Worm (Caenorhabditis elegans) whole organism, mixed stage, embryonic: ENCODE results near the gene F19F10.1.

ENCODE experiments used
- bed-3 ChIP-seq: fragments of 200-800 bp; sonication (Bioruptor generic); optimal IDR thresholded peaks from 3 replicates; lab custom pipeline; 2018; ENCODE audit warnings: mild to moderate bottlenecking, missing genetic modification characterization, moderate library complexity, missing compliant biosample characterization
- blmp-1 ChIP-seq: fragments of 150-350 bp; optimal IDR thresholded peaks from 2 replicates; lab custom pipeline; 2014; ENCODE audit warnings: missing biosample characterization, missing genetic modification characterization
- ceh-39 ChIP-seq: fragments of 150-350 bp; optimal IDR thresholded peaks from 2 replicates; lab custom pipeline; 2014; ENCODE audit warnings: missing biosample characterization, missing genetic modification characterization
- ceh-43 ChIP-seq: fragments of 200-800 bp; sonication (Bioruptor generic); optimal IDR thresholded peaks from 2 replicates; lab custom pipeline; 2018; ENCODE audit warnings: mild to moderate bottlenecking, missing genetic modification characterization, moderate library complexity, missing compliant biosample characterization
- ceh-83 ChIP-seq: fragments of 200-800 bp; sonication (Bioruptor generic); optimal IDR thresholded peaks from 2 replicates; lab custom pipeline; 2018; ENCODE audit warnings: mild to moderate bottlenecking, missing genetic modification characterization, missing compliant biosample characterization
- ces-1 ChIP-seq: fragments of 150-350 bp; optimal IDR thresholded peaks from 2 replicates; lab custom pipeline; 2014; ENCODE audit warnings: missing biosample characterization, missing genetic modification reagents, missing genetic modification characterization
- cnd-1 ChIP-seq: fragments of 200-800 bp; sonication (Bioruptor generic); optimal IDR thresholded peaks from 2 replicates; lab custom pipeline; 2018; ENCODE audit warnings: mild to moderate bottlenecking, missing genetic modification characterization, missing compliant biosample characterization
- drap-1 ChIP-seq: fragments of 200-800 bp; sonication (Bioruptor generic); optimal IDR thresholded peaks from 3 replicates; lab custom pipeline; 2018; ENCODE audit warnings: mild to moderate bottlenecking, missing genetic modification characterization, missing compliant biosample characterization
- elt-1 ChIP-seq: sonication (generic microtip); optimal IDR thresholded peaks from 2 replicates; lab custom pipeline; 2017; ENCODE audit warnings: missing genetic modification characterization, mild to moderate bottlenecking, missing compliant biosample characterization, antibody characterized with exemption, moderate library complexity, borderline replicate concordance; ENCODE audit not compliant: insufficient read depth
- elt-3 ChIP-seq: fragments of 150-350 bp; optimal IDR thresholded peaks from 2 replicates; lab custom pipeline; 2014; ENCODE audit warnings: missing biosample characterization, missing genetic modification characterization
- ham-2 ChIP-seq: fragments of 200-800 bp; sonication (Bioruptor generic); optimal IDR thresholded peaks from 2 replicates; lab custom pipeline; 2018; ENCODE audit warnings: mild to moderate bottlenecking, missing genetic modification characterization, missing compliant biosample characterization
- lin-13 ChIP-seq: fragments of 150-350 bp; optimal IDR thresholded peaks from 2 replicates; lab custom pipeline; 2014; ENCODE audit warnings: missing biosample characterization, missing genetic modification characterization
- lin-32 ChIP-seq: fragments of 200-800 bp; sonication (Bioruptor generic); optimal IDR thresholded peaks from 2 replicates; lab custom pipeline; 2018; ENCODE audit warnings: mild to moderate bottlenecking, missing genetic modification characterization, missing compliant biosample characterization
- lsy-2 ChIP-seq: fragments of 150-350 bp; optimal IDR thresholded peaks from 2 replicates; lab custom pipeline; 2014; ENCODE audit warnings: missing biosample characterization, missing genetic modification characterization
- mab-5 ChIP-seq: fragments of 150-350 bp; optimal IDR thresholded peaks from 2 replicates; lab custom pipeline; 2014; ENCODE audit warnings: missing biosample characterization, missing genetic modification characterization
- mep-1 ChIP-seq: fragments of 150-350 bp; optimal IDR thresholded peaks from 2 replicates; lab custom pipeline; 2017; ENCODE audit warnings: missing biosample characterization, missing genetic modification reagents, missing genetic modification characterization, inconsistent platforms
- mls-2 ChIP-seq: sonication (generic microtip); optimal IDR thresholded peaks from 2 replicates; lab custom pipeline; 2016; ENCODE audit warnings: mild to moderate bottlenecking, missing genetic modification characterization, moderate library complexity, missing compliant biosample characterization
- nhr-12 ChIP-seq: fragments of 150-350 bp; optimal IDR thresholded peaks from 2 replicates; lab custom pipeline; 2014; ENCODE audit warnings: missing biosample characterization, missing genetic modification characterization
- nhr-2 ChIP-seq: fragments of 150-350 bp; optimal IDR thresholded peaks from 2 replicates; lab custom pipeline; 2014; ENCODE audit warnings: missing biosample characterization, missing genetic modification characterization
- nhr-237 ChIP-seq: fragments of 150-350 bp; optimal IDR thresholded peaks from 2 replicates; lab custom pipeline; 2014; ENCODE audit warnings: missing biosample characterization, missing genetic modification characterization
- nhr-28 ChIP-seq: fragments of 150-350 bp; optimal IDR thresholded peaks from 2 replicates; lab custom pipeline; 2014; ENCODE audit warnings: missing biosample characterization, missing genetic modification characterization
- nhr-76 ChIP-seq: sonication (generic microtip); optimal IDR thresholded peaks from 2 replicates; lab custom pipeline; 2017; ENCODE audit warnings: missing biosample characterization, missing genetic modification characterization
- pha-4 ChIP-seq: fragments of 150-350 bp; optimal IDR thresholded peaks from 2 replicates; lab custom pipeline; 2018; ENCODE audit warnings: missing biosample characterization, missing genetic modification reagents, missing genetic modification characterization
- sem-2 ChIP-seq: fragments of 200-800 bp; sonication (Bioruptor generic); optimal IDR thresholded peaks from 2 replicates; lab custom pipeline; 2018; ENCODE audit warnings: mild to moderate bottlenecking, missing genetic modification characterization, missing compliant biosample characterization
- sptf-1 ChIP-seq: sonication (generic microtip); optimal IDR thresholded peaks from 2 replicates; lab custom pipeline; 2017; ENCODE audit warnings: mild to moderate bottlenecking, missing genetic modification characterization, moderate library complexity, missing compliant biosample characterization
- unc-120 ChIP-seq: sonication (generic microtip); optimal IDR thresholded peaks from 2 replicates; lab custom pipeline; 2017; ENCODE audit warnings: missing genetic modification characterization, missing compliant biosample characterization; ENCODE audit not compliant: poor library complexity, severe bottlenecking
- unc-39 ChIP-seq: fragments of 150-350 bp; optimal IDR thresholded peaks from 2 replicates; lab custom pipeline; 2014; ENCODE audit warnings: missing biosample characterization, missing genetic modification characterization
- ztf-11 ChIP-seq: fragments of 150-350 bp; optimal IDR thresholded peaks from 2 replicates; lab custom pipeline; 2014; ENCODE audit warnings: missing biosample characterization, missing genetic modification characterization

Gene F19F10.1

ce11 chrV:7562947-7563346 is at the start of gene F19F10.1:
Gene F19F10.1 (plus strand): TSS chrV:7563247.
- TF ChIP-seq blmp-1 (tag; lab: Kevin White, UChicago) (no peak), ham-2 (GFP tag; lab: Kevin White, UChicago) (no peak), lin-32 (no peak), bed-3 (GFP tag; lab: Kevin White, UChicago) (no peak), nhr-2 (tag; lab: Kevin White, UChicago) (no peak), ceh-39 (tag; lab: Kevin White, UChicago) (no peak), lsy-2 (tag; lab: Kevin White, UChicago) (no peak), mab-5 (tag; lab: Kevin White, UChicago) (no peak), ztf-11 (tag; lab: Kevin White, UChicago) (no peak), drap-1 (GFP tag; lab: Kevin White, UChicago) (no peak), unc-39 (tag; lab: Kevin White, UChicago) (no peak), nhr-12 (no peak), ceh-83 (no peak), unc-120 (tag; lab: Kevin White, UChicago) (no peak)

- TF ChIP-seq nhr-76 (tag; lab: Kevin White, UChicago) = no peak
- TF ChIP-seq ceh-39 (tag; lab: Kevin White, UChicago) = no peak
- no peak for TF ChIP-seq pha-4
- TF ChIP-seq lin-32 = no peak
- TF ChIP-seq lin-13 (tag; lab: Kevin White, UChicago) = no peak
- TF ChIP-seq nhr-12 = no peak
- TF ChIP-seq mls-2 (tag; lab: Kevin White, UChicago) = no peak
- no peak for TF ChIP-seq drap-1 (GFP tag; lab: Kevin White, UChicago)
- TF ChIP-seq ceh-43 = no peak
- no peak for TF ChIP-seq mab-5 (tag; lab: Kevin White, UChicago)
- no peak for TF ChIP-seq ceh-83
- TF ChIP-seq mep-1 = no peak
Observed at ce11 chrV:7514939-7515338, 48.1 kb upstream of the F19F10.1 start, which contains the start of gene srb-18. Gene srb-18 (plus strand): TSS chrV:7515239.

ce11 chrV:7520077-7520476 is 43.0 kb upstream of the F19F10.1 start, which contains the start of gene srb-19:
Gene srb-19 (minus strand): TSS chrV:7520177.
- TF ChIP-seq nhr-12 (no peak), bed-3 (GFP tag; lab: Kevin White, UChicago) (no peak), elt-1 (tag; lab: Kevin White, UChicago) (no peak), ces-1 (GFP tag; lab: Kevin White, UChicago) (peak; percentile 31), mab-5 (tag; lab: Kevin White, UChicago) (no peak), drap-1 (GFP tag; lab: Kevin White, UChicago) (no peak), nhr-28 (tag; lab: Kevin White, UChicago) (no peak), sptf-1 (tag; lab: Kevin White, UChicago) (no peak)
- TF ChIP-seq, all 35 proteins: peak for 1

- TF ChIP-seq ceh-39 (tag; lab: Kevin White, UChicago) = no peak
- no peak for TF ChIP-seq cnd-1
- no peak for TF ChIP-seq ceh-83
- TF ChIP-seq nhr-28 (tag; lab: Kevin White, UChicago) = no peak
- no peak for TF ChIP-seq lin-13 (tag; lab: Kevin White, UChicago)
- no peak for TF ChIP-seq nhr-237 (tag; lab: Kevin White, UChicago)
- TF ChIP-seq ceh-43 = no peak
- no peak for TF ChIP-seq ces-1 (GFP tag; lab: Kevin White, UChicago)
- no peak for TF ChIP-seq blmp-1 (tag; lab: Kevin White, UChicago)
- TF ChIP-seq sem-2 (GFP tag; lab: Kevin White, UChicago) = no peak
- TF ChIP-seq unc-120 (tag; lab: Kevin White, UChicago) = no peak
- no peak for TF ChIP-seq drap-1 (GFP tag; lab: Kevin White, UChicago)
- no peak for TF ChIP-seq unc-39 (tag; lab: Kevin White, UChicago)
- TF ChIP-seq mep-1 = no peak
Observed at ce11 chrV:7521304-7521703, 41.7 kb upstream of the F19F10.1 start.

ce11 chrV:7522279-7522678 is 40.8 kb upstream of the F19F10.1 start, which contains the start of gene C54F6.15:
Gene C54F6.15 (minus strand): TSS chrV:7522379.
- no peak for TF ChIP-seq nhr-28 (tag; lab: Kevin White, UChicago)
- no peak for TF ChIP-seq elt-1 (tag; lab: Kevin White, UChicago)
- TF ChIP-seq ham-2 (GFP tag; lab: Kevin White, UChicago) = no peak
- TF ChIP-seq cnd-1 = no peak
- TF ChIP-seq mls-2 (tag; lab: Kevin White, UChicago) = no peak
- no peak for TF ChIP-seq elt-3 (tag; lab: Kevin White, UChicago)
- TF ChIP-seq lin-13 (tag; lab: Kevin White, UChicago) = no peak
- no peak for TF ChIP-seq nhr-2 (tag; lab: Kevin White, UChicago)
- no peak for TF ChIP-seq sptf-1 (tag; lab: Kevin White, UChicago)
- no peak for TF ChIP-seq nhr-12
- TF ChIP-seq ceh-43 = no peak
- TF ChIP-seq ceh-39 (tag; lab: Kevin White, UChicago) = no peak
- no peak for TF ChIP-seq pha-4
- TF ChIP-seq nhr-237 (tag; lab: Kevin White, UChicago) = no peak
- no peak for TF ChIP-seq ztf-11 (tag; lab: Kevin White, UChicago)
- TF ChIP-seq mep-1 = no peak
- TF ChIP-seq blmp-1 (tag; lab: Kevin White, UChicago) = no peak
